Worm (Caenorhabditis elegans): Measurements from ENCODE around the gene C29A12.22.

C29A12.22 gene

ce11 chrV:10855363-10855762, 43.5 kb downstream of the C29A12.22 start (continued):
- TF ChIP-seq cebp-1 (GFP tag; IDR thresholded peaks at IDR 0.05) (no peak), cebp-1 (tag; optimal IDR thresholded peaks at IDR 0.05) (peak; percentile 40), attf-6 (GFP tag; IDR thresholded peaks at IDR 0.05) (no peak), Y67H2A.10 (GFP tag; conservative IDR thresholded peaks at IDR 0.05) (no peak), ekl-4 (GFP tag; IDR thresholded peaks at IDR 0.05) (no peak; the same call in 1 of the 2 replicates), lin-35 (GFP tag; optimal IDR thresholded peaks at IDR 0.05) (no peak), chd-7 (tag; optimal IDR thresholded peaks at IDR 0.05) (peak; percentile 50), madf-8 (GFP tag; conservative IDR thresholded peaks at IDR 0.05) (no peak), madf-10 (tag; optimal IDR thresholded peaks at IDR 0.05) (peak; percentile 26), bed-2 (GFP tag; IDR thresholded peaks at IDR 0.05) (no peak), ceh-58 (GFP tag; IDR thresholded peaks at IDR 0.05) (no peak), nhr-90 (tag; optimal IDR thresholded peaks at IDR 0.05) (peak; percentile 62), tlf-1 (GFP tag; optimal IDR thresholded peaks at IDR 0.05) (no peak), lsl-1 (GFP tag; optimal IDR thresholded peaks at IDR 0.05) (no peak), ztf-28 (GFP tag; IDR thresholded peaks at IDR 0.05) (no peak), F23B12.7 (tag; optimal IDR thresholded peaks at IDR 0.05; ENCODE audit: insufficient read depth) (no peak), ceh-27 (GFP tag; optimal IDR thresholded peaks at IDR 0.05) (no peak), F10E7.11 (tag; optimal IDR thresholded peaks at IDR 0.05) (no peak), B0261.1 (tag; optimal IDR thresholded peaks at IDR 0.05) (no peak), aptf-2 (GFP tag; conservative IDR thresholded peaks at IDR 0.05) (no peak), let-607 (tag; optimal IDR thresholded peaks at IDR 0.05) (no peak), B0336.3 (GFP tag; IDR thresholded peaks at IDR 0.05) (no peak), F37B4.10 (GFP tag; IDR thresholded peaks at IDR 0.05) (no peak), C06A6.2 (GFP tag; conservative IDR thresholded peaks at IDR 0.05) (no peak), xnd-1 (tag; optimal IDR thresholded peaks at IDR 0.05) (no peak), attf-5 (GFP tag; optimal IDR thresholded peaks at IDR 0.05) (no peak), ztf-26 (tag; optimal IDR thresholded peaks at IDR 0.05) (no peak), ztf-22 (GFP tag; optimal IDR thresholded peaks at IDR 0.05) (peak; percentile 84), egl-18 (GFP tag; IDR thresholded peaks at IDR 0.05) (no peak), madf-6 (GFP tag; IDR thresholded peaks at IDR 0.05) (no peak), tbp1 (GFP tag; optimal IDR thresholded peaks at IDR 0.05) (peak; percentile 12), ZK185.1 (tag; optimal IDR thresholded peaks at IDR 0.05; ENCODE audit: poor library complexity, severe bottlenecking) (no peak), C17E4.6 (GFP tag; IDR thresholded peaks at IDR 0.05) (no peak), gei-17 (GFP tag; optimal IDR thresholded peaks at IDR 0.05) (no peak), snpc-3.4 (tag; optimal IDR thresholded peaks at IDR 0.05) (no peak), mcd-1 (GFP tag; IDR thresholded peaks at IDR 0.05) (no peak)

DNA sequence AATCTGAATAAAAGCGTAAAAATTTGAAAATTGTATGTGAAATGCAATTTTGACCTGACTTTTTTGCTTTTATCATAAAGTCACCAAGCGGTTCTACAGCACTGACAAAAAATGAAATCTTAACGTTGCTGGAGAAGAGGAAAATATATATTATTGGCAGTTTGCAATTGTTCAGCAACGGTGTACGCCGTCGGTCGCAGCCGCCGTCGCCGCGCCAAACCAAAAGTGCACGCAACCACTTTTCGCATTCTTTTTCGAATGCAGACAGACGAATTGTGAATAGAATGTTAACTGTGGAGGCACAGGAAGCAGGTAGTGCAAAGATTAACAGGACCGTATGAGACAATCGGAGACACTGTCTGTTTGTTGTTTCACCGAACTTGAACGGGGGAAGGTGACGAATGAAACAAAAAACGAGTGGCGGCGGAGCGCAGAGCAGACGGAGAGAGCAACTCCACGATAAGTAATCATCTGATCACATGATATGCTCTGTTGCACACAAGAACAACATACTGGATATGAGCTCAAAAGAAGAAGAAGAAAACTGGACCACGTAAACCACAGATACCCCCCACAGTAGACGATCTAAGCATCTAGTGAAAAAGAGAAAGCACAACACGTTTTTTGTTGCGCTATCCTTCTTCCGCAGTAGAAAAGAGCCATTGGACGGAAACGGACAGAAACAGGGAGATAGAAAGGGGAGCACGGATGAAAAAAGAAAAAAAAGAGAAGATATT, 45.2 kb downstream of the C29A12.22 start:
- TF ChIP-seq B0336.3 (GFP tag; IDR thresholded peaks at IDR 0.05) (peak; percentile 19; the same call in 1 of the 2 replicates), cebp-1 (GFP tag; IDR thresholded peaks at IDR 0.05) (no peak), cebp-1 (tag; optimal IDR thresholded peaks at IDR 0.05) (peak; percentile 32), ztf-22 (GFP tag; optimal IDR thresholded peaks at IDR 0.05) (peak; percentile 7), T07F8.4 (tag; optimal IDR thresholded peaks at IDR 0.05) (peak; percentile 3), ztf-25 (GFP tag; IDR thresholded peaks at IDR 0.05) (no peak), nhr-80 (tag; optimal IDR thresholded peaks at IDR 0.05) (peak; percentile 85), egl-18 (GFP tag; IDR thresholded peaks at IDR 0.05) (no peak), cebp-2 (GFP tag; IDR thresholded peaks at IDR 0.05) (0 out of 2 replicates have a peak, but pooled peaks have one; percentile 25), dox-1 (GFP tag; IDR thresholded peaks at IDR 0.05) (0 out of 2 replicates have a peak, but pooled peaks have one; percentile 52), nhr-90 (tag; optimal IDR thresholded peaks at IDR 0.05) (no peak), F37B4.10 (GFP tag; IDR thresholded peaks at IDR 0.05) (no peak), lag-1 (GFP tag; IDR thresholded peaks at IDR 0.05) (no peak), attf-5 (GFP tag; optimal IDR thresholded peaks at IDR 0.05) (peak; percentile 12), die-1 (tag; optimal IDR thresholded peaks at IDR 0.05) (no peak), snpc-1.1 (tag; optimal IDR thresholded peaks at IDR 0.05; ENCODE audit: insufficient read depth) (no peak), ZK185.1 (tag; optimal IDR thresholded peaks at IDR 0.05; ENCODE audit: poor library complexity, severe bottlenecking) (no peak), mcd-1 (GFP tag; IDR thresholded peaks at IDR 0.05) (0 out of 2 replicates have a peak, but pooled peaks have one; percentile 19), K11D2.4 (GFP tag; IDR thresholded peaks at IDR 0.05) (peak; percentile 65; the same call in 1 of the 2 replicates), madf-10 (tag; optimal IDR thresholded peaks at IDR 0.05) (peak; percentile 97)

Data from whole organism, young adult.